Fruit fly (Drosophila melanogaster) whole organism, embryonic: ENCODE results near the gene CG17207.

Experiments used
- BtbVII ChIP-seq: fragments of 200-800 bp; sonication (Bioruptor generic); optimal IDR thresholded peaks from 3 replicates; lab custom pipeline; 2017; ENCODE audit warnings: missing biosample characterization, mild to moderate bottlenecking, missing genetic modification characterization
- CG12391 ChIP-seq: fragments of 200-800 bp; sonication (Bioruptor generic); optimal IDR thresholded peaks from 3 replicates; lab custom pipeline; 2018; ENCODE audit warnings: missing biosample characterization, mild to moderate bottlenecking, missing genetic modification characterization, moderate library complexity
- CG15479 ChIP-seq: fragments of 200-800 bp; sonication (Bioruptor generic); optimal IDR thresholded peaks from 3 replicates; lab custom pipeline; 2019; ENCODE audit warnings: missing biosample characterization, mild to moderate bottlenecking, missing genetic modification characterization, moderate library complexity
- CG15696 ChIP-seq: fragments of 200-800 bp; sonication (Bioruptor generic); optimal IDR thresholded peaks from 2 replicates; lab custom pipeline; 2019; ENCODE audit warnings: missing biosample characterization, mild to moderate bottlenecking, missing genetic modification characterization, moderate library complexity
- CG18764 ChIP-seq: fragments of 200-800 bp; sonication (Bioruptor generic); optimal IDR thresholded peaks from 3 replicates; lab custom pipeline; 2016; ENCODE audit warnings: missing biosample characterization, missing genetic modification characterization
- CG2199 ChIP-seq: fragments of 200-800 bp; sonication (Bioruptor generic); IDR thresholded peaks from 3 replicates; pipeline ENCODE4 v1.3.6; 2022; ENCODE audit warnings: missing biosample characterization, missing genetic modification characterization
- CG2202 ChIP-seq: fragments of 200-800 bp; sonication (Bioruptor generic); optimal IDR thresholded peaks from 2 replicates; lab custom pipeline; 2018; ENCODE audit warnings: missing biosample characterization, mild to moderate bottlenecking, missing genetic modification characterization
- CG30020 ChIP-seq: fragments of 200-800 bp; optimal IDR thresholded peaks from 2 replicates; lab custom pipeline; 2019; ENCODE audit warnings: missing biosample characterization, mild to moderate bottlenecking, missing genetic modification characterization, moderate library complexity
- CG34376 ChIP-seq: fragments of 200-800 bp; sonication (Bioruptor generic); optimal IDR thresholded peaks from 2 replicates; lab custom pipeline; 2018; ENCODE audit warnings: missing biosample characterization, mild to moderate bottlenecking, missing genetic modification characterization
- CG3995 ChIP-seq: fragments of 200-800 bp; sonication (Bioruptor generic); optimal IDR thresholded peaks from 3 replicates; lab custom pipeline; 2016; ENCODE audit warnings: missing biosample characterization, missing genetic modification characterization
- CG4617 ChIP-seq: fragments of 200-800 bp; sonication (Bioruptor generic); optimal IDR thresholded peaks from 3 replicates; lab custom pipeline; 2016; ENCODE audit warnings: missing biosample characterization, missing genetic modification characterization, borderline replicate concordance
- CG5180 ChIP-seq: fragments of 200-800 bp; sonication (Bioruptor generic); optimal IDR thresholded peaks from 3 replicates; lab custom pipeline; 2017; ENCODE audit warnings: missing biosample characterization, missing genetic modification characterization, mild to moderate bottlenecking, moderate library complexity, missing genetic modification reagents
- CG6791 ChIP-seq: fragments of 200-800 bp; sonication (Bioruptor generic); IDR thresholded peaks from 3 replicates; pipeline ENCODE4 v1.3.6; 2022; ENCODE audit warnings: missing biosample characterization, missing genetic modification characterization; ENCODE audit not compliant: partially characterized antibody
- CG7357 ChIP-seq: fragments of 200-800 bp; sonication (Bioruptor generic); IDR thresholded peaks from 3 replicates; pipeline ENCODE4 v1.3.6; 2022; ENCODE audit warnings: missing biosample characterization, missing genetic modification characterization
- CG7839 ChIP-seq: fragments of 200-800 bp; sonication (Bioruptor generic); optimal IDR thresholded peaks from 3 replicates; lab custom pipeline; 2018; ENCODE audit warnings: missing biosample characterization, mild to moderate bottlenecking, missing genetic modification characterization, moderate library complexity
- CG7963 ChIP-seq: fragments of 200-800 bp; sonication (Bioruptor generic); IDR thresholded peaks from 3 replicates; pipeline ENCODE4 v1.3.6; 2022; ENCODE audit warnings: missing biosample characterization, missing genetic modification characterization; ENCODE audit not compliant: partially characterized antibody
- CrebB ChIP-seq: fragments of 200-800 bp; sonication (Bioruptor generic); optimal IDR thresholded peaks from 3 replicates; lab custom pipeline; 2018; ENCODE audit warnings: missing biosample characterization, mild to moderate bottlenecking, missing genetic modification characterization
- D ChIP-seq, 2 experiments: fragments of 200-800 bp in 1 of 2; fragments of >200 bp in 1 of 2; sonication (Bioruptor generic) in 1 of 2; optimal IDR thresholded peaks; 2 replicates in 1 of 2; 3 replicates in 1 of 2; lab custom pipeline; 2017; ENCODE audit warnings: mild to moderate bottlenecking in 1 of 2, missing biosample characterization in 1 of 2, missing genetic modification characterization in 1 of 2, missing genetic modification reagents in 1 of 2
- Deaf1 ChIP-seq: fragments of 200-800 bp; optimal IDR thresholded peaks from 3 replicates; lab custom pipeline; 2019; ENCODE audit warnings: missing biosample characterization, mild to moderate bottlenecking, missing genetic modification characterization, moderate library complexity
- Dll ChIP-seq: fragments of 200-800 bp; sonication (Bioruptor generic); IDR thresholded peaks from 4 replicates; pipeline ENCODE4 v1.3.6; 2022; ENCODE audit warnings: missing biosample characterization, missing genetic modification characterization; ENCODE audit not compliant: partially characterized antibody
- Doc3 ChIP-seq: fragments of 200-800 bp; sonication (Bioruptor generic); IDR thresholded peaks from 3 replicates; pipeline ENCODE4 v1.3.6; 2022; ENCODE audit warnings: missing biosample characterization, missing genetic modification characterization; ENCODE audit not compliant: partially characterized antibody
- Fer2 ChIP-seq: fragments of 200-800 bp; sonication (Bioruptor generic); optimal IDR thresholded peaks from 2 replicates; lab custom pipeline; 2018; ENCODE audit warnings: missing biosample characterization, mild to moderate bottlenecking, missing genetic modification characterization, moderate library complexity
- HLH3B ChIP-seq: fragments of 200-800 bp; sonication (Bioruptor generic); IDR thresholded peaks from 2 replicates; pipeline ENCODE4 v1.3.6; 2022; ENCODE audit warnings: missing biosample characterization, missing genetic modification characterization
- Hr78 ChIP-seq, 2 experiments: fragments of 200-800 bp in 1 of 2; fragments of >200 bp in 1 of 2; sonication (Bioruptor generic) in 1 of 2; optimal IDR thresholded peaks; 2 replicates each; lab custom pipeline; 2017 to 2019; ENCODE audit warnings: missing biosample characterization in 2 of 2, missing genetic modification characterization in 2 of 2, mild to moderate bottlenecking in 1 of 2, moderate library complexity in 1 of 2
- Mes4 ChIP-seq: fragments of 200-800 bp; sonication (Bioruptor generic); optimal IDR thresholded peaks from 2 replicates; lab custom pipeline; 2016; ENCODE audit warnings: missing biosample characterization, missing genetic modification characterization
- Myb ChIP-seq: fragments of 200-800 bp; sonication (Bioruptor generic); optimal IDR thresholded peaks from 2 replicates; lab custom pipeline; 2016; ENCODE audit warnings: missing biosample characterization, missing genetic modification characterization
- Sin3A ChIP-seq: fragments of >200 bp; optimal IDR thresholded peaks from 2 replicates; lab custom pipeline; 2018
- YL-1 ChIP-seq: fragments of 200-800 bp; sonication (Bioruptor generic); optimal IDR thresholded peaks from 3 replicates; lab custom pipeline; 2017; ENCODE audit warnings: missing biosample characterization, mild to moderate bottlenecking, missing genetic modification characterization
- ara ChIP-seq: fragments of 200-800 bp; sonication (Bioruptor generic); IDR thresholded peaks from 2 replicates; pipeline ENCODE4 v1.3.6; 2022; ENCODE audit warnings: missing biosample characterization, missing genetic modification characterization
- ato ChIP-seq: fragments of 200-800 bp; sonication (Bioruptor generic); IDR thresholded peaks from 2 replicates; pipeline ENCODE4 v1.3.6; 2022; ENCODE audit warnings: missing biosample characterization, missing genetic modification characterization; ENCODE audit not compliant: partially characterized antibody
- bbx ChIP-seq: fragments of 200-800 bp; sonication (Bioruptor generic); IDR thresholded peaks from 2 replicates; pipeline ENCODE4 v1.3.6; 2022; ENCODE audit warnings: missing biosample characterization, missing genetic modification characterization; ENCODE audit not compliant: partially characterized antibody
- cg ChIP-seq: fragments of 200-800 bp; sonication (Bioruptor generic); optimal IDR thresholded peaks from 3 replicates; lab custom pipeline; 2019; ENCODE audit warnings: missing biosample characterization, mild to moderate bottlenecking, missing genetic modification characterization, moderate library complexity
- crc ChIP-seq: fragments of 200-800 bp; sonication (Bioruptor generic); optimal IDR thresholded peaks from 2 replicates; lab custom pipeline; 2016; ENCODE audit warnings: missing biosample characterization, missing genetic modification characterization
- fd102C ChIP-seq: fragments of 200-800 bp; sonication (Bioruptor generic); optimal IDR thresholded peaks from 2 replicates; lab custom pipeline; 2018; ENCODE audit warnings: missing biosample characterization, mild to moderate bottlenecking, missing genetic modification characterization, moderate library complexity
- h ChIP-seq: fragments of >200 bp; optimal IDR thresholded peaks from 2 replicates; lab custom pipeline; 2017
- jing ChIP-seq: fragments of 200-800 bp; sonication (Bioruptor generic); optimal IDR thresholded peaks from 2 replicates; lab custom pipeline; 2018; ENCODE audit warnings: missing biosample characterization, mild to moderate bottlenecking, missing genetic modification characterization
- jumu ChIP-seq: fragments of 200-800 bp; sonication (Bioruptor generic); optimal IDR thresholded peaks from 3 replicates; lab custom pipeline; 2016; ENCODE audit warnings: missing biosample characterization, missing genetic modification characterization
- klu ChIP-seq: fragments of 200-800 bp; sonication (Bioruptor generic); IDR thresholded peaks from 2 replicates; pipeline ENCODE4 v1.3.6; 2022; ENCODE audit warnings: missing biosample characterization, missing genetic modification characterization
- lab ChIP-seq: fragments of 200-800 bp; sonication (Bioruptor generic); optimal IDR thresholded peaks from 3 replicates; lab custom pipeline; 2017; ENCODE audit warnings: missing biosample characterization, missing genetic modification characterization, mild to moderate bottlenecking, moderate library complexity, missing genetic modification reagents
- luna ChIP-seq: fragments of 200-800 bp; sonication (Bioruptor generic); optimal IDR thresholded peaks from 2 replicates; lab custom pipeline; 2016; ENCODE audit warnings: missing biosample characterization, missing genetic modification characterization
- nerfin-2 ChIP-seq: fragments of 200-800 bp; sonication (Bioruptor generic); IDR thresholded peaks from 2 replicates; pipeline ENCODE4 v1.3.6; 2022; ENCODE audit warnings: missing biosample characterization, missing genetic modification characterization; ENCODE audit not compliant: partially characterized antibody
- org-1 ChIP-seq: fragments of 200-800 bp; sonication (Bioruptor generic); optimal IDR thresholded peaks from 2 replicates; lab custom pipeline; 2017; ENCODE audit warnings: missing biosample characterization, missing genetic modification characterization
- phol ChIP-seq: fragments of 200-800 bp; sonication (Bioruptor generic); optimal IDR thresholded peaks from 3 replicates; lab custom pipeline; 2018; ENCODE audit warnings: missing biosample characterization, mild to moderate bottlenecking, missing genetic modification characterization, moderate library complexity
- row ChIP-seq: fragments of 200-800 bp; sonication (Bioruptor generic); IDR thresholded peaks from 3 replicates; pipeline ENCODE4 v1.3.6; 2022; ENCODE audit warnings: missing biosample characterization, missing genetic modification characterization
- seq ChIP-seq: fragments of 200-800 bp; sonication (Bioruptor generic); IDR thresholded peaks from 2 replicates; pipeline ENCODE4 v1.3.6; 2022; ENCODE audit warnings: missing biosample characterization, missing genetic modification characterization
- slbo ChIP-seq: fragments of 200-800 bp; sonication (Bioruptor generic); IDR thresholded peaks from 2 replicates; pipeline ENCODE4 v1.3.6; 2022; ENCODE audit warnings: missing biosample characterization, missing genetic modification characterization
- sug ChIP-seq: fragments of 200-800 bp; optimal IDR thresholded peaks from 2 replicates; lab custom pipeline; 2019; ENCODE audit warnings: missing biosample characterization, mild to moderate bottlenecking, missing genetic modification characterization, moderate library complexity
- wek ChIP-seq: fragments of 200-800 bp; sonication (Bioruptor generic); optimal IDR thresholded peaks from 3 replicates; lab custom pipeline; 2018; ENCODE audit warnings: missing biosample characterization, mild to moderate bottlenecking, missing genetic modification characterization, moderate library complexity
- z ChIP-seq: fragments of 200-800 bp; sonication (Bioruptor generic); IDR thresholded peaks from 3 replicates; pipeline ENCODE4 v1.3.6; 2022; ENCODE audit warnings: missing biosample characterization, missing genetic modification characterization

Gene CG17207

dm6 chr3R:12439401-12440143, 633 bp upstream of the CG17207 start, which contains the start of gene Desat1 (continued):
- TF ChIP-seq phol (tag; lab: Kevin White, UChicago): peak; percentile 9
- TF ChIP-seq ara (GFP tag; lab: Robert Waterston, UW): no peak
- no peak for TF ChIP-seq z
- peak; percentile 46 for TF ChIP-seq BtbVII (GFP tag; lab: Kevin White, UChicago)
- TF ChIP-seq CG2199: no peak
- peak; percentile 93 for TF ChIP-seq Dll
- TF ChIP-seq YL-1: peak; percentile 55
- no peak for TF ChIP-seq HLH3B (GFP tag; lab: Robert Waterston, UW)
- TF ChIP-seq CG4617 (GFP tag; lab: Kevin White, UChicago): peak; percentile 49
- no peak for TF ChIP-seq cg (GFP tag; lab: Kevin White, UChicago)
- peak; percentile 85 for TF ChIP-seq Myb
- TF ChIP-seq org-1: no peak
- TF ChIP-seq ato (GFP tag; lab: Robert Waterston, UW): peak; percentile 86
- no peak for TF ChIP-seq seq (GFP tag; lab: Robert Waterston, UW)
- TF ChIP-seq D (optimal IDR thresholded peaks at IDR 0.05; lab: Kevin White, UChicago): no peak
- TF ChIP-seq D (GFP tag; optimal IDR thresholded peaks at IDR 0.05; lab: Kevin White, UChicago): no peak
- peak; percentile 20 for TF ChIP-seq CG12391 (tag; lab: Kevin White, UChicago)
- no peak for TF ChIP-seq crc (GFP tag; lab: Kevin White, UChicago)
- TF ChIP-seq CG30020 (tag; lab: Kevin White, UChicago): peak; percentile 32
- TF ChIP-seq luna (GFP tag; lab: Kevin White, UChicago): no peak
- no peak for TF ChIP-seq Mes4 (GFP tag; lab: Kevin White, UChicago)
- no peak for TF ChIP-seq slbo (GFP tag; lab: Robert Waterston, UW)
- no peak for TF ChIP-seq CG15479 (GFP tag; lab: Kevin White, UChicago)
- TF ChIP-seq CG34376 (GFP tag; lab: Kevin White, UChicago): peak; percentile 74
- no peak for TF ChIP-seq CG7357 (GFP tag; lab: Robert Waterston, UW)
- TF ChIP-seq CG5180 (GFP tag; lab: Kevin White, UChicago): no peak
- TF ChIP-seq Sin3A: no peak
- TF ChIP-seq Deaf1 (tag; lab: Kevin White, UChicago): no peak
- no peak for TF ChIP-seq wek
- no peak for TF ChIP-seq CG15696 (tag; lab: Kevin White, UChicago)
- TF ChIP-seq jumu (GFP tag; lab: Kevin White, UChicago): no peak
- TF ChIP-seq Doc3: peak; percentile 90
- peak; percentile 19 for TF ChIP-seq CG3995 (GFP tag; lab: Kevin White, UChicago)
- peak; percentile 95 for TF ChIP-seq CG6791 (GFP tag; lab: Robert Waterston, UW)
- peak; percentile 60 for TF ChIP-seq row (GFP tag; lab: Robert Waterston, UW)
- TF ChIP-seq sug (tag; lab: Kevin White, UChicago): peak; percentile 22
- TF ChIP-seq nerfin-2 (GFP tag; lab: Robert Waterston, UW): peak; percentile 77
- TF ChIP-seq CG18764 (GFP tag; lab: Kevin White, UChicago): no peak
- TF ChIP-seq Hr78 (GFP tag; optimal IDR thresholded peaks at IDR 0.05; lab: Kevin White, UChicago): peak in 1 of 2 experiments; percentile 41
- peak; percentile 96 for TF ChIP-seq bbx (GFP tag; lab: Robert Waterston, UW)
- no peak for TF ChIP-seq klu (GFP tag; lab: Robert Waterston, UW)
- no peak for TF ChIP-seq h
- peak; percentile 88 for TF ChIP-seq CG7963 (GFP tag; lab: Robert Waterston, UW)
- TF ChIP-seq CG7839 (tag; lab: Kevin White, UChicago): no peak
- no peak for TF ChIP-seq lab
- TF ChIP-seq fd102C (GFP tag; lab: Kevin White, UChicago): no peak
- no peak for TF ChIP-seq jing (GFP tag; lab: Kevin White, UChicago)
- no peak for TF ChIP-seq Fer2
- no peak for TF ChIP-seq CrebB (tag; lab: Kevin White, UChicago)
- TF ChIP-seq CG2202 (tag; lab: Kevin White, UChicago): no peak
